Worm (Caenorhabditis elegans) whole organism, L4 larva: ENCODE results near the gene pik-1.
A peak's percentile ranks its signal among the peaks of the same experiment; 100 is the strongest.
"Not testable (repeated sequence)": the region's sequence is repeated elsewhere in the genome, so short reads cannot be mapped to it uniquely, and the experiment has no call there.

Experiments
- D1046.2 ChIP-seq: fragments of 200-800 bp; sonication (Bioruptor generic); IDR thresholded peaks from 2 replicates; pipeline ENCODE4 v1.3.6; 2022; ENCODE audit warnings: missing genetic modification characterization, missing compliant biosample characterization
- T20F7.1 ChIP-seq: fragments of 200-800 bp; sonication (Bioruptor generic); optimal IDR thresholded peaks from 2 replicates; lab custom pipeline; 2018; ENCODE audit warnings: mild to moderate bottlenecking, missing genetic modification characterization, missing compliant biosample characterization
- Y105C5A.15 ChIP-seq: fragments of 200-800 bp; sonication (Bioruptor generic); IDR thresholded peaks from 2 replicates; pipeline ENCODE4 v1.3.6; 2022; ENCODE audit warnings: missing genetic modification characterization, missing compliant biosample characterization
- Y48G9A.11 ChIP-seq: fragments of 200-800 bp; sonication (Bioruptor generic); IDR thresholded peaks from 2 replicates; pipeline ENCODE4 v1.3.6; 2022; ENCODE audit warnings: missing genetic modification reagents, missing genetic modification characterization, missing compliant biosample characterization
- aly-2 ChIP-seq: sonication (generic microtip); optimal IDR thresholded peaks from 2 replicates; lab custom pipeline; 2018; ENCODE audit warnings: missing biosample characterization, missing genetic modification characterization
- ceh-20 ChIP-seq: fragments of 200-800 bp; sonication (Bioruptor generic); IDR thresholded peaks from 2 replicates; pipeline ENCODE4 v1.3.6; 2022; ENCODE audit warnings: missing genetic modification reagents, missing genetic modification characterization, missing compliant biosample characterization
- ceh-62 ChIP-seq: sonication (generic microtip); optimal IDR thresholded peaks from 2 replicates; lab custom pipeline; 2017; ENCODE audit warnings: missing biosample characterization, missing genetic modification characterization
- ces-1 ChIP-seq: fragments of 150-350 bp; sonication (generic microtip); optimal IDR thresholded peaks from 4 replicates; lab custom pipeline; 2014; ENCODE audit warnings: missing biosample characterization, missing genetic modification reagents, missing genetic modification characterization
- ctbp-1 ChIP-seq: fragments of 200-800 bp; sonication (Bioruptor generic); IDR thresholded peaks from 2 replicates; pipeline ENCODE4 v1.3.6; 2022; ENCODE audit warnings: missing genetic modification reagents, missing genetic modification characterization, missing compliant biosample characterization
- dmd-8 ChIP-seq: fragments of 200-800 bp; sonication (Bioruptor generic); IDR thresholded peaks from 2 replicates; pipeline ENCODE4 v1.3.6; 2022; ENCODE audit warnings: missing genetic modification characterization, missing compliant biosample characterization
- egl-43 ChIP-seq: fragments of 200-800 bp; sonication (Bioruptor generic); IDR thresholded peaks from 2 replicates; pipeline ENCODE4 v1.3.6; 2022; ENCODE audit warnings: missing genetic modification reagents, missing genetic modification characterization, missing compliant biosample characterization
- lim-7 ChIP-seq: fragments of 200-800 bp; sonication (Bioruptor generic); IDR thresholded peaks from 2 replicates; pipeline ENCODE4 v1.3.6; 2022; ENCODE audit warnings: missing genetic modification characterization, missing compliant biosample characterization
- lin-1 ChIP-seq: fragments of 200-800 bp; sonication (Bioruptor generic); IDR thresholded peaks from 2 replicates; pipeline ENCODE4 v1.3.6; 2022; ENCODE audit warnings: missing genetic modification reagents, missing genetic modification characterization, missing compliant biosample characterization
- lin-38 ChIP-seq: fragments of 200-800 bp; sonication (Bioruptor generic); IDR thresholded peaks from 2 replicates; pipeline ENCODE4 v1.3.6; 2022; ENCODE audit warnings: missing genetic modification reagents, missing genetic modification characterization, missing compliant biosample characterization
- lsy-2 ChIP-seq, 2 experiments: fragments of 150-350 bp in 1 of 2; sonication (generic microtip) in 1 of 2; optimal IDR thresholded peaks; 2 replicates each; lab custom pipeline; 2014 to 2017; ENCODE audit warnings: missing biosample characterization in 2 of 2, missing genetic modification characterization in 2 of 2
- madf-5 ChIP-seq, 2 experiments: fragments of 200-800 bp; sonication (Bioruptor generic); IDR thresholded peaks; 2 replicates each; pipeline ENCODE4 v1.3.6; 2022; ENCODE audit warnings: missing compliant biosample characterization in 2 of 2, missing genetic modification characterization in 2 of 2
- mdt-29 ChIP-seq: fragments of 200-800 bp; sonication (Bioruptor generic); IDR thresholded peaks from 2 replicates; pipeline ENCODE4 v1.3.6; 2022; ENCODE audit warnings: missing genetic modification reagents, missing genetic modification characterization, missing compliant biosample characterization
- mep-1 ChIP-seq: fragments of 150-350 bp; sonication (generic microtip); optimal IDR thresholded peaks from 3 replicates; lab custom pipeline; 2014; ENCODE audit warnings: missing biosample characterization, missing genetic modification characterization
- nhr-102 ChIP-seq: sonication (generic microtip); optimal IDR thresholded peaks from 2 replicates; lab custom pipeline; 2016; ENCODE audit warnings: mild to moderate bottlenecking, missing genetic modification characterization, moderate library complexity, missing compliant biosample characterization
- nhr-42 ChIP-seq: fragments of 200-800 bp; sonication (Bioruptor generic); IDR thresholded peaks from 2 replicates; pipeline ENCODE4 v1.3.6; 2022; ENCODE audit warnings: missing genetic modification characterization, missing compliant biosample characterization
- pha-4 ChIP-seq, 2 experiments: fragments of 150-350 bp in 1 of 2; fragments of 200-800 bp in 1 of 2; sonication (Bioruptor generic) in 1 of 2; IDR thresholded peaks in 1 of 2; optimal IDR thresholded peaks in 1 of 2; 2 replicates each; pipeline versions ENCODE4 v1.3.6 to Lab custom; 2014 to 2022; ENCODE audit warnings: missing genetic modification characterization in 2 of 2, missing genetic modification reagents in 2 of 2, missing biosample characterization in 1 of 2, missing compliant biosample characterization in 1 of 2
- set-16 ChIP-seq: fragments of 200-800 bp; sonication (Bioruptor generic); IDR thresholded peaks from 2 replicates; pipeline ENCODE4 v1.3.6; 2022; ENCODE audit warnings: missing genetic modification reagents, missing genetic modification characterization, missing compliant biosample characterization
- snpc-1.2 ChIP-seq: fragments of 200-800 bp; sonication (Bioruptor generic); IDR thresholded peaks from 2 replicates; pipeline ENCODE4 v1.3.6; 2022; ENCODE audit warnings: missing genetic modification reagents, missing genetic modification characterization, missing compliant biosample characterization
- spr-3 ChIP-seq: fragments of 200-800 bp; sonication (Bioruptor generic); optimal IDR thresholded peaks from 2 replicates; lab custom pipeline; 2018; ENCODE audit warnings: mild to moderate bottlenecking, missing genetic modification characterization, missing compliant biosample characterization
- unc-130 ChIP-seq: sonication (generic microtip); optimal IDR thresholded peaks from 2 replicates; lab custom pipeline; 2016; ENCODE audit warnings: missing genetic modification reagents, missing genetic modification characterization, missing compliant biosample characterization
- unc-39 ChIP-seq: sonication (generic microtip); optimal IDR thresholded peaks from 2 replicates; lab custom pipeline; 2017; ENCODE audit warnings: missing biosample characterization, missing genetic modification characterization
- vab-7 ChIP-seq: fragments of 200-800 bp; sonication (Bioruptor generic); IDR thresholded peaks from 2 replicates; pipeline ENCODE4 v1.3.6; 2022; ENCODE audit warnings: missing genetic modification reagents, missing genetic modification characterization, missing compliant biosample characterization
- zip-2 ChIP-seq: fragments of 150-350 bp; optimal IDR thresholded peaks from 2 replicates; lab custom pipeline; 2014; ENCODE audit warnings: missing biosample characterization, missing genetic modification characterization

Gene pik-1

ce11 chrIV:13454698-13455097 is 38.9 kb downstream of the pik-1 start, which contains the start of gene uso-1:
Gene uso-1, minus strand, starts transcription at chrIV:13454798.
- TF ChIP-seq ceh-62 (tag; lab: Kevin White, UChicago) = no peak
- TF ChIP-seq T20F7.1 (GFP tag; lab: Kevin White, UChicago) = no peak
- no peak for TF ChIP-seq unc-39 (tag; lab: Kevin White, UChicago)

ce11 chrIV:13455200-13455599 is 39.4 kb downstream of the pik-1 start, which contains the start of gene Y38H8A.7:
Gene Y38H8A.7, plus strand, starts transcription at chrIV:13455500.
- TF ChIP-seq egl-43 (GFP tag; lab: Robert Waterston, UW) (0 out of 2 replicates have a peak, but pooled peaks have one; percentile 25), set-16 (peak; percentile 56), D1046.2 (0 out of 2 replicates have a peak, but pooled peaks have one; percentile 26)

ce11 chrIV:13456138-13456537 is 40.3 kb downstream of the pik-1 start:
- 0 out of 4 replicates have a peak, but pooled peaks of 1 of the 2 experiments have one; percentile 10 for TF ChIP-seq madf-5 (GFP tag; IDR thresholded peaks at IDR 0.05; lab: Robert Waterston, UW)
- TF ChIP-seq, all 104 proteins: peak for 1; not testable (repeated sequence) for 103

ce11 chrIV:13456893-13457292 is 41.1 kb downstream of the pik-1 start:
- TF ChIP-seq ctbp-1 (GFP tag; lab: Robert Waterston, UW) = no peak
- TF ChIP-seq mep-1 (tag; lab: Kevin White, UChicago) = no peak
- no peak for TF ChIP-seq zip-2
- peak; percentile 34; the same call in 1 of the 2 replicates for TF ChIP-seq lin-38

- no peak for TF ChIP-seq mep-1 (tag; lab: Kevin White, UChicago)
- TF ChIP-seq set-16 = peak; percentile 61
- TF ChIP-seq ceh-20 (GFP tag; lab: Robert Waterston, UW) = no peak
- TF ChIP-seq spr-3 (GFP tag; lab: Kevin White, UChicago) = no peak
- no peak for TF ChIP-seq ceh-62 (tag; lab: Kevin White, UChicago)
- TF ChIP-seq dmd-8 (GFP tag; lab: Robert Waterston, UW) = no peak
- TF ChIP-seq nhr-102 (tag; lab: Kevin White, UChicago) = no peak
- TF ChIP-seq, all 104 proteins: peak for 1
Observed at ce11 chrIV:13458237-13458636, 42.4 kb downstream of the pik-1 start.

- TF ChIP-seq Y105C5A.15 = no peak
- no peak for TF ChIP-seq lsy-2 (tag; optimal IDR thresholded peaks at IDR 0.05; lab: Kevin White, UChicago)
- TF ChIP-seq Y48G9A.11 (GFP tag; lab: Robert Waterston, UW) = no peak
- no peak for TF ChIP-seq unc-130 (GFP tag; lab: Kevin White, UChicago)
- TF ChIP-seq snpc-1.2 (GFP tag; lab: Robert Waterston, UW) = no peak
- no peak for TF ChIP-seq egl-43 (GFP tag; lab: Robert Waterston, UW)
- TF ChIP-seq vab-7 = no peak
- no peak for TF ChIP-seq aly-2
- no peak for TF ChIP-seq ces-1 (GFP tag; lab: Kevin White, UChicago)
Observed at ce11 chrIV:13460876-13461275, 45.0 kb downstream of the pik-1 start, which contains the start of gene Y38H8A.12. Gene Y38H8A.12, minus strand, starts transcription at chrIV:13460976.

ce11 chrIV:13462165-13462712 is 46.4 kb downstream of the pik-1 start:
- TF ChIP-seq nhr-42 (GFP tag; lab: Robert Waterston, UW) (0 out of 2 replicates have a peak, but pooled peaks have one; percentile 22), set-16 (peak; percentile 78)

ce11 chrIV:13463889-13464288 is 48.0 kb downstream of the pik-1 start:
- TF ChIP-seq dmd-8 (GFP tag; lab: Robert Waterston, UW) (peak; percentile 67; the same call in 1 of the 2 replicates), lin-1 (GFP tag; lab: Robert Waterston, UW) (peak; percentile 71), lin-38 (peak; percentile 52), Y105C5A.15 (peak; percentile 68; the same call in 1 of the 2 replicates), mdt-29 (peak; percentile 70), madf-5 (GFP tag; IDR thresholded peaks at IDR 0.05; lab: Robert Waterston, UW) (0 out of 4 replicates have a peak, but pooled peaks of 1 of the 2 experiments have one; percentile 57), pha-4 (GFP tag; IDR thresholded peaks at IDR 0.05; lab: Robert Waterston, UW) (peak; percentile 39; the same call in 1 of the 2 replicates), lim-7 (GFP tag; lab: Robert Waterston, UW) (peak; percentile 86), snpc-1.2 (GFP tag; lab: Robert Waterston, UW) (peak; percentile 80)
- TF ChIP-seq pha-4 (tag; optimal IDR thresholded peaks at IDR 0.05; lab: Kevin White, UChicago) = not testable (repeated sequence)
